Fruit fly (Drosophila melanogaster) whole organism, prepupa: ENCODE measurements around the gene CrebB.
A peak's percentile ranks its signal among the peaks of the same experiment; 100 is the strongest.

ENCODE experiments used
- Blimp-1 ChIP-seq: fragments of 200-800 bp; sonication (Bioruptor generic); optimal IDR thresholded peaks from 3 replicates; lab custom pipeline; 2017; ENCODE audit warnings: missing biosample characterization, missing genetic modification characterization, mild to moderate bottlenecking, moderate library complexity, missing genetic modification reagents
- CG10631 ChIP-seq: fragments of 200-800 bp; sonication (Bioruptor generic); optimal IDR thresholded peaks from 2 replicates; lab custom pipeline; 2016; ENCODE audit warnings: missing biosample characterization, missing genetic modification characterization
- CG10669 ChIP-seq: fragments of 200-800 bp; sonication (Bioruptor generic); optimal IDR thresholded peaks from 3 replicates; lab custom pipeline; 2018; ENCODE audit warnings: missing biosample characterization, mild to moderate bottlenecking, missing genetic modification characterization, moderate library complexity
- CG11294 ChIP-seq: fragments of 200-800 bp; sonication (Bioruptor generic); IDR thresholded peaks from 2 replicates; pipeline ENCODE4 v1.3.6; 2022; ENCODE audit warnings: missing biosample characterization, missing genetic modification characterization
- CG11762 ChIP-seq: fragments of 200-800 bp; sonication (Bioruptor generic); optimal IDR thresholded peaks from 3 replicates; lab custom pipeline; 2016; ENCODE audit warnings: missing biosample characterization, missing genetic modification characterization; ENCODE audit not compliant: insufficient read depth
- CG11902 ChIP-seq: fragments of 200-800 bp; sonication (Bioruptor generic); optimal IDR thresholded peaks from 3 replicates; lab custom pipeline; 2016; ENCODE audit warnings: missing biosample characterization, missing genetic modification characterization
- CG15336 ChIP-seq: fragments of 200-800 bp; sonication (Bioruptor generic); IDR thresholded peaks from 2 replicates; pipeline ENCODE4 v1.3.6; 2022; ENCODE audit warnings: missing biosample characterization, missing genetic modification characterization
- CG16779 ChIP-seq: fragments of 200-800 bp; sonication (Bioruptor generic); optimal IDR thresholded peaks from 3 replicates; lab custom pipeline; 2017; ENCODE audit warnings: missing biosample characterization, mild to moderate bottlenecking, missing genetic modification characterization
- CG3032 ChIP-seq: fragments of 200-800 bp; optimal IDR thresholded peaks from 2 replicates; lab custom pipeline; 2019; ENCODE audit warnings: missing biosample characterization, mild to moderate bottlenecking, missing genetic modification characterization, moderate library complexity
- CG32006 ChIP-seq: fragments of 200-800 bp; sonication (Bioruptor generic); optimal IDR thresholded peaks from 3 replicates; lab custom pipeline; 2017; ENCODE audit warnings: missing biosample characterization, mild to moderate bottlenecking, missing genetic modification characterization
- CG4318 ChIP-seq: fragments of 200-800 bp; sonication (Bioruptor generic); optimal IDR thresholded peaks from 3 replicates; lab custom pipeline; 2017; ENCODE audit warnings: missing biosample characterization, mild to moderate bottlenecking, missing genetic modification characterization
- CG6163 ChIP-seq: fragments of 200-800 bp; sonication (Bioruptor generic); IDR thresholded peaks from 3 replicates; pipeline ENCODE4 v1.3.6; 2022; ENCODE audit warnings: missing biosample characterization, missing genetic modification characterization
- CG6276 ChIP-seq: fragments of 200-800 bp; sonication (Bioruptor generic); optimal IDR thresholded peaks from 2 replicates; lab custom pipeline; 2017; ENCODE audit warnings: missing biosample characterization, mild to moderate bottlenecking, missing genetic modification characterization
- CG6792 ChIP-seq: fragments of 200-800 bp; sonication (Bioruptor generic); optimal IDR thresholded peaks from 3 replicates; lab custom pipeline; 2016; ENCODE audit warnings: missing biosample characterization, missing genetic modification characterization
- CG6808 ChIP-seq: fragments of 200-800 bp; sonication (Bioruptor generic); optimal IDR thresholded peaks from 3 replicates; lab custom pipeline; 2017; ENCODE audit warnings: missing biosample characterization, missing genetic modification characterization, mild to moderate bottlenecking, moderate library complexity, missing genetic modification reagents
- CG6854 ChIP-seq: fragments of 200-800 bp; sonication (Bioruptor generic); optimal IDR thresholded peaks from 2 replicates; lab custom pipeline; 2017; ENCODE audit warnings: missing biosample characterization, mild to moderate bottlenecking, missing genetic modification characterization
- CG7368 ChIP-seq: fragments of 200-800 bp; sonication (Bioruptor generic); optimal IDR thresholded peaks from 3 replicates; lab custom pipeline; 2016; ENCODE audit warnings: missing biosample characterization, missing genetic modification characterization
- CG8119 ChIP-seq: fragments of 200-800 bp; sonication (Bioruptor generic); IDR thresholded peaks from 3 replicates; pipeline ENCODE4 v1.3.6; 2022; ENCODE audit warnings: missing biosample characterization, missing genetic modification characterization
- CG8319 ChIP-seq: fragments of 200-800 bp; sonication (Bioruptor generic); optimal IDR thresholded peaks from 3 replicates; lab custom pipeline; 2016; ENCODE audit warnings: missing biosample characterization, missing genetic modification characterization
- CG9139 ChIP-seq: fragments of 200-800 bp; sonication (Bioruptor generic); optimal IDR thresholded peaks from 3 replicates; lab custom pipeline; 2017; ENCODE audit warnings: missing biosample characterization, mild to moderate bottlenecking, missing genetic modification characterization
- Eip75B ChIP-seq: fragments of 200-800 bp; sonication (Bioruptor generic); optimal IDR thresholded peaks from 3 replicates; lab custom pipeline; 2016; ENCODE audit warnings: missing biosample characterization, missing genetic modification characterization
- Eip93F ChIP-seq: fragments of 200-800 bp; sonication (Bioruptor generic); optimal IDR thresholded peaks from 2 replicates; lab custom pipeline; 2016; ENCODE audit warnings: missing biosample characterization, mild to moderate bottlenecking, missing genetic modification characterization
- Ets21C ChIP-seq: fragments of 200-800 bp; sonication (Bioruptor generic); optimal IDR thresholded peaks from 3 replicates; lab custom pipeline; 2016; ENCODE audit warnings: missing biosample characterization, missing genetic modification characterization
- Gug ChIP-seq: fragments of 200-800 bp; sonication (Bioruptor generic); IDR thresholded peaks from 2 replicates; pipeline ENCODE4 v1.3.6; 2022; ENCODE audit warnings: missing biosample characterization, missing genetic modification characterization
- Hr38 ChIP-seq: sonication (Bioruptor generic); optimal IDR thresholded peaks from 2 replicates; lab custom pipeline; 2016; ENCODE audit warnings: missing biosample characterization, missing genetic modification characterization
- Hr39 ChIP-seq: fragments of 200-800 bp; sonication (Bioruptor generic); optimal IDR thresholded peaks from 2 replicates; lab custom pipeline; 2016; ENCODE audit warnings: missing biosample characterization, missing genetic modification characterization
- Hr4 ChIP-seq: fragments of 200-800 bp; sonication (Bioruptor generic); optimal IDR thresholded peaks from 3 replicates; lab custom pipeline; 2016; ENCODE audit warnings: missing biosample characterization, missing genetic modification characterization
- Lpt ChIP-seq: fragments of 200-800 bp; sonication (Bioruptor generic); optimal IDR thresholded peaks from 3 replicates; lab custom pipeline; 2016; ENCODE audit warnings: missing biosample characterization, missing genetic modification characterization
- OdsH ChIP-seq: fragments of 200-800 bp; sonication (Bioruptor generic); optimal IDR thresholded peaks from 3 replicates; lab custom pipeline; 2016; ENCODE audit warnings: missing biosample characterization, missing genetic modification characterization
- Smox ChIP-seq: fragments of 200-800 bp; sonication (Bioruptor generic); optimal IDR thresholded peaks from 3 replicates; lab custom pipeline; 2016; ENCODE audit warnings: missing biosample characterization, missing genetic modification characterization
- Sox102F ChIP-seq: fragments of 200-800 bp; sonication (Bioruptor generic); optimal IDR thresholded peaks from 2 replicates; lab custom pipeline; 2016; ENCODE audit warnings: missing biosample characterization, mild to moderate bottlenecking, missing genetic modification characterization
- Sox14 ChIP-seq: fragments of 200-800 bp; sonication (Bioruptor generic); optimal IDR thresholded peaks from 3 replicates; lab custom pipeline; 2016; ENCODE audit warnings: missing biosample characterization, missing genetic modification characterization
- Sox15 ChIP-seq: fragments of 200-800 bp; sonication (Bioruptor generic); optimal IDR thresholded peaks from 3 replicates; lab custom pipeline; 2016; ENCODE audit warnings: missing biosample characterization, missing genetic modification characterization
- achi ChIP-seq: fragments of 200-800 bp; sonication (Bioruptor generic); optimal IDR thresholded peaks from 3 replicates; lab custom pipeline; 2016; ENCODE audit warnings: missing biosample characterization, missing genetic modification characterization
- cyc ChIP-seq: fragments of 200-800 bp; sonication (Bioruptor generic); optimal IDR thresholded peaks from 3 replicates; lab custom pipeline; 2016; ENCODE audit warnings: missing biosample characterization, missing genetic modification characterization
- dac ChIP-seq: fragments of 200-800 bp; sonication (Bioruptor generic); optimal IDR thresholded peaks from 2 replicates; lab custom pipeline; 2017; ENCODE audit warnings: missing biosample characterization, mild to moderate bottlenecking, missing genetic modification characterization
- dsx ChIP-seq: fragments of 200-800 bp; optimal IDR thresholded peaks from 3 replicates; lab custom pipeline; 2019; ENCODE audit warnings: missing biosample characterization, mild to moderate bottlenecking, missing genetic modification characterization, moderate library complexity; ENCODE audit not compliant: poor library complexity, severe bottlenecking
- eg ChIP-seq: fragments of 200-800 bp; sonication (Bioruptor generic); IDR thresholded peaks from 3 replicates; pipeline ENCODE4 v1.3.6; 2022; ENCODE audit warnings: missing biosample characterization, missing genetic modification characterization
- esn ChIP-seq: fragments of 200-800 bp; sonication (Bioruptor generic); optimal IDR thresholded peaks from 2 replicates; lab custom pipeline; 2016; ENCODE audit warnings: missing biosample characterization, mild to moderate bottlenecking, missing genetic modification characterization, moderate library complexity
- fd85E ChIP-seq: fragments of 200-800 bp; sonication (Bioruptor generic); optimal IDR thresholded peaks from 3 replicates; lab custom pipeline; 2016; ENCODE audit warnings: missing biosample characterization, missing genetic modification characterization
- fkh ChIP-seq: fragments of 200-800 bp; sonication (Bioruptor generic); optimal IDR thresholded peaks from 3 replicates; lab custom pipeline; 2017; ENCODE audit warnings: missing biosample characterization, mild to moderate bottlenecking, missing genetic modification characterization, moderate library complexity
- lz ChIP-seq: fragments of 200-800 bp; sonication (Bioruptor generic); optimal IDR thresholded peaks from 3 replicates; lab custom pipeline; 2016; ENCODE audit warnings: missing biosample characterization, missing genetic modification characterization
- net ChIP-seq: fragments of 200-800 bp; sonication (Bioruptor generic); optimal IDR thresholded peaks from 3 replicates; lab custom pipeline; 2016; ENCODE audit warnings: missing biosample characterization, missing genetic modification characterization
- pdm3 ChIP-seq: fragments of 200-800 bp; sonication (Bioruptor generic); optimal IDR thresholded peaks from 3 replicates; lab custom pipeline; 2016; ENCODE audit warnings: missing biosample characterization, missing genetic modification characterization
- spab ChIP-seq: fragments of 200-800 bp; sonication (Bioruptor generic); optimal IDR thresholded peaks from 2 replicates; lab custom pipeline; 2017; ENCODE audit warnings: missing biosample characterization, mild to moderate bottlenecking, missing genetic modification characterization, missing genetic modification reagents
- ss ChIP-seq, 2 experiments: fragments of 200-800 bp; sonication (Bioruptor generic); optimal IDR thresholded peaks; 2 replicates in 1 of 2; 3 replicates in 1 of 2; lab custom pipeline; 2017 to 2018; ENCODE audit warnings: mild to moderate bottlenecking in 2 of 2, missing biosample characterization in 2 of 2, missing genetic modification characterization in 2 of 2, moderate library complexity in 1 of 2
- svp ChIP-seq: fragments of 200-800 bp; sonication (Bioruptor generic); peaks from one replicate; lab custom pipeline; 2016; ENCODE audit warnings: missing biosample characterization, missing genetic modification characterization
- topi ChIP-seq: fragments of 200-800 bp; sonication (Bioruptor generic); optimal IDR thresholded peaks from 3 replicates; lab custom pipeline; 2016; ENCODE audit warnings: missing biosample characterization, missing genetic modification characterization
- vri ChIP-seq: fragments of 200-800 bp; sonication (Bioruptor generic); optimal IDR thresholded peaks from 3 replicates; lab custom pipeline; 2016; ENCODE audit warnings: missing biosample characterization, mild to moderate bottlenecking, missing genetic modification characterization

Gene CrebB

DNA sequence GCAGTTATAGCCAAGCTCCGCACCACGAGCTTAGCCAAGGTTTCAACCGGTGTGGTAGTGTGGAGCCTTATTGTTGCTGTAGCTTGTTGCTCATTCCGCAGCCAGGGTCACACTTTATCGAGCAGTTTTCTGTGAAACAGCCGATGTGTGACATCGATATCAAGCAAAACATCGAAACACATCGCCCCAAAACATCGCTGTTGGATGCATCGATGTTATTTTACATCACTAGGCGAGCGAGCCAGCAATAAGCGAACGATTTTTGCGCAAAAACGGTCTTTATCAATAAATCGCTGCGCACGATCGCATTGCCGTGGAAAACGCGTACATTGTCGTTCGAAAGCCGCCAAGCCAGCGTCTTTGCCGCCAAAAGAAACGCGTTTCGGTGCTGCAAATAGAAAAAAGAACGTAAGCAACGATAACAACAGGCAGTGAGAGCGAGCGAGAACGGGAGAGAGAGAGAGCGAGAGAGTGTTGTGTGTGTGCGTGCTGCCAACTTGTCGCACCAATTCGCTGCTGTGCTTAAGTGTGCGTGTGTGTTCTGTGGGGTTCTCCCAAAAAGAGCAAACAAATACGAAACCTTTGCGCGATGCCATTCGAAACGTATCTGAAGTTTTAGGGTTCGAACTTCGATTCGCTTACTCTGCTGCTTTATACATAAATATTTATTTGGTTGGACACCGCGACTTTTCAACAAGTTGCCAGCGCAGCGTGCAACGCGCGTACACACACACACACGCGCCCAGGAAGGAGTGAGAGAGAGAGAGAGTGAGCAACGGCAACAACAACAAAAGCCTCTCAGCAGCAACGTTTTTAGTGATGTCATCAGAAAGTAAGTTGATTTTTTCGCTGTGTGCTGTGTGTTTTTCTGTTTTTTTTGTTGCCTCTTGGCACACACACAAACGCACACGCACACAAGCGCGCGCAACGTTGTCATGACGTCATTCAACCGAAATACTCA, 4.9 kb downstream of the CrebB start:
- no peak for TF ChIP-seq Sox15
- TF ChIP-seq Blimp-1 (GFP tag; lab: Kevin White, UChicago) = peak; percentile 67
- peak; percentile 19 for TF ChIP-seq CG11762 (GFP tag; lab: Kevin White, UChicago)
- TF ChIP-seq Eip75B (GFP tag; lab: Kevin White, UChicago) = no peak
- peak; percentile 37 for TF ChIP-seq CG6792 (GFP tag; lab: Kevin White, UChicago)
- no peak for TF ChIP-seq CG10631 (GFP tag; lab: Kevin White, UChicago)
- TF ChIP-seq CG3032 (tag; lab: Kevin White, UChicago) = peak; percentile 66
- TF ChIP-seq CG6808 (GFP tag; lab: Kevin White, UChicago) = peak; percentile 93
- TF ChIP-seq ss (GFP tag; optimal IDR thresholded peaks at IDR 0.05; lab: Kevin White, UChicago) = peak; percentile 96 to 97
- TF ChIP-seq Hr4 = no peak
- no peak for TF ChIP-seq CG11902 (GFP tag; lab: Kevin White, UChicago)
- no peak for TF ChIP-seq svp (GFP tag; lab: Kevin White, UChicago)
- peak; percentile 78 for TF ChIP-seq Lpt (GFP tag; lab: Kevin White, UChicago)
- peak; percentile 93 for TF ChIP-seq CG6276 (GFP tag; lab: Kevin White, UChicago)
- TF ChIP-seq CG9139 (GFP tag; lab: Kevin White, UChicago) = peak; percentile 92
- peak; percentile 85 for TF ChIP-seq CG8119 (GFP tag; lab: Robert Waterston, UW)
- TF ChIP-seq dac (GFP tag; lab: Kevin White, UChicago) = peak; percentile 51
- no peak for TF ChIP-seq pdm3 (GFP tag; lab: Kevin White, UChicago)
- TF ChIP-seq Ets21C (GFP tag; lab: Kevin White, UChicago) = no peak
- TF ChIP-seq OdsH = no peak
- peak; percentile 59 for TF ChIP-seq Sox14 (GFP tag; lab: Kevin White, UChicago)
- TF ChIP-seq CG6163 (GFP tag; lab: Robert Waterston, UW) = peak; percentile 92
- no peak for TF ChIP-seq Hr38 (GFP tag; lab: Kevin White, UChicago)
- peak; percentile 91 for TF ChIP-seq eg (GFP tag; lab: Robert Waterston, UW)
- peak; percentile 68 for TF ChIP-seq Eip93F (GFP tag; lab: Kevin White, UChicago)
- TF ChIP-seq esn = peak; percentile 56
- peak; percentile 61 for TF ChIP-seq topi
- peak; percentile 75 for TF ChIP-seq CG7368 (GFP tag; lab: Kevin White, UChicago)
- peak; percentile 84 for TF ChIP-seq CG6854 (GFP tag; lab: Kevin White, UChicago)
- peak; percentile 84 for TF ChIP-seq CG15336 (GFP tag; lab: Robert Waterston, UW)
- TF ChIP-seq CG32006 (GFP tag; lab: Kevin White, UChicago) = no peak
- no peak for TF ChIP-seq fd85E (GFP tag; lab: Kevin White, UChicago)
- TF ChIP-seq CG4318 (GFP tag; lab: Kevin White, UChicago) = no peak
- TF ChIP-seq spab = peak; percentile 82
- 0 out of 2 replicates have a peak, but pooled peaks have one; percentile 40 for TF ChIP-seq Gug
- TF ChIP-seq vri (GFP tag; lab: Kevin White, UChicago) = peak; percentile 81
- TF ChIP-seq fkh (GFP tag; lab: Kevin White, UChicago) = peak; percentile 86
- peak; percentile 66 for TF ChIP-seq net (GFP tag; lab: Kevin White, UChicago)
- TF ChIP-seq CG11294 (GFP tag; lab: Robert Waterston, UW) = peak; percentile 33; the same call in 1 of the 2 replicates
- TF ChIP-seq achi = peak; percentile 51
- peak; percentile 11 for TF ChIP-seq Hr39
- peak; percentile 21 for TF ChIP-seq CG8319
- peak; percentile 91 for TF ChIP-seq CG16779
- TF ChIP-seq dsx = peak; percentile 77
- peak; percentile 12 for TF ChIP-seq cyc (GFP tag; lab: Kevin White, UChicago)
- TF ChIP-seq Sox102F (GFP tag; lab: Kevin White, UChicago) = no peak
- TF ChIP-seq lz = no peak
- peak; percentile 72 for TF ChIP-seq CG10669 (GFP tag; lab: Kevin White, UChicago)
- no peak for TF ChIP-seq Smox
